Fruit fly (Drosophila melanogaster): ENCODE results near the gene Mkrn1.

The Mkrn1 gene

DNA sequence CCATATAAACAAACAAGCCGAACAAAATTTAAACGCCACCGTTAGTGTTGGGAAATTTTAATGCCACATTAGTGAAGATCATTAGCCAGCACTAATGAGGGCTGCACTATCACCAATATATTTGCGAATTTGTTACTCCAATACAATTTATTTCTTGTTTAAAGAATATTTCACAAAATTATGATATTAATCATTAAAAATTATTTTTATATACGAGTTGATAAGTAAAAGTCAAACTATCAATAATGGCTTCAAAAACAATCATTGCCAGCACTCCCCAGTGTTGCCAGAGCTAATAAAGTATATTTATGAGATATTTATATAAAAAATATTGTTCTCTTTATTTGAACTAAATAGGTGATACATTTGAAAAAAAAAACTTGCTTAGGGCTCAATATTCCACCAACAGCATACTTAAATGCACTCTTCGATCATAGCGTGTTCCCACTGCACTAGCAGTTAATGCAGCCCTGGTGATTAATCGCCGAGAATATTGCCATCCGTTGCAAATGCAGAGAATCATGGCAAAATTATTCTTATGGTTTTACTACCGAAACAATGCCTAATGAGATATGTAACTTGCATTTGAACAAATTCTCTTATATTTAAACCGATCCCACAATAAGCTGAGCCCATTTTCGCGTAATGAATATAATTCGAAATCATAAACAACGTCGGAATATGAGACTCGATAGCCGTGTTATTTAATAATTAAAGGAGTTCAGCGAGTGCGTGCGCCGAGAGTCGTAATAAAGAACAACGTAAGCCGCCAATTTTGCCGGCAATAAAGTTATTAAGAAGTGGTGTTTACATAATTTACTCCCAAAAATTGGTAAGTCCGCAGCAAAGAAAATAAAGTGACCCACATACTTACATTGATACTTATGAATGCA, 17.4 kb downstream of the Mkrn1 start, which contains the start of the genes SAK and Cdk12 (continued):
- TF ChIP-seq slbo (GFP tag; IDR thresholded peaks at IDR 0.05) = peak; percentile 92
- TF ChIP-seq ap (GFP tag; IDR thresholded peaks at IDR 0.05) = 0 out of 2 replicates have a peak, but pooled peaks have one; percentile 59
- TF ChIP-seq dati (GFP tag; IDR thresholded peaks at IDR 0.05) = peak; percentile 45; the same call in 1 of the 2 replicates
- TF ChIP-seq CG10979 (tag; optimal IDR thresholded peaks at IDR 0.05) = peak; percentile 80
- peak; percentile 67 for TF ChIP-seq wor (GFP tag; IDR thresholded peaks at IDR 0.05)
- TF ChIP-seq CG11504 (tag; optimal IDR thresholded peaks at IDR 0.05) = peak; percentile 88
- TF ChIP-seq CG15269 (tag; optimal IDR thresholded peaks at IDR 0.05) = peak; percentile 88
- no peak; the same call in 1 of the 2 replicates for TF ChIP-seq Dip2 (GFP tag; IDR thresholded peaks at IDR 0.05)
- peak; percentile 97 for TF ChIP-seq CG7357 (GFP tag; IDR thresholded peaks at IDR 0.05)
- TF ChIP-seq fu2 (GFP tag; optimal IDR thresholded peaks at IDR 0.05) = peak; percentile 67
- TF ChIP-seq hth (optimal IDR thresholded peaks at IDR 0.05) = no peak
- peak; percentile 21 for TF ChIP-seq CG4854 (GFP tag; optimal IDR thresholded peaks at IDR 0.05)
- TF ChIP-seq CG1024 (GFP tag; IDR thresholded peaks at IDR 0.05) = peak; percentile 77
- peak; percentile 64; the same call in 1 of the 2 replicates for TF ChIP-seq rib (GFP tag; IDR thresholded peaks at IDR 0.05)
- TF ChIP-seq lola (GFP tag; optimal IDR thresholded peaks at IDR 0.05) = peak in 1 of 3 experiments; percentile 85
- peak; percentile 83 for TF ChIP-seq sob (GFP tag; IDR thresholded peaks at IDR 0.05)
- TF ChIP-seq CG17328 (GFP tag; IDR thresholded peaks at IDR 0.05) = peak; percentile 74
- TF ChIP-seq prd (optimal IDR thresholded peaks at IDR 0.05) = no peak
- TF ChIP-seq prd (GFP tag; IDR thresholded peaks at IDR 0.05) = peak; percentile 90
- TF ChIP-seq cato (GFP tag; optimal IDR thresholded peaks at IDR 0.05; ENCODE audit: borderline replicate concordance) = peak; percentile 68
- peak; percentile 74; the same call in 2 of the 3 replicates for TF ChIP-seq CG11093 (GFP tag; IDR thresholded peaks at IDR 0.05)
- TF ChIP-seq NK7.1 (GFP tag; optimal IDR thresholded peaks at IDR 0.05) = peak; percentile 13
- peak; percentile 74 for TF ChIP-seq ab (GFP tag; optimal IDR thresholded peaks at IDR 0.05)
- TF ChIP-seq fru (optimal IDR thresholded peaks at IDR 0.05) = no peak
- peak; percentile 79 for TF ChIP-seq Sox102F (GFP tag; optimal IDR thresholded peaks at IDR 0.05)
- peak; percentile 45; the same call in 1 of the 3 replicates for TF ChIP-seq otp (GFP tag; IDR thresholded peaks at IDR 0.05)
- peak; percentile 88 for TF ChIP-seq caup (GFP tag; optimal IDR thresholded peaks at IDR 0.05; ENCODE audit: severe bottlenecking)
- TF ChIP-seq Adf1 (GFP tag; IDR thresholded peaks at IDR 0.05) = peak; percentile 55
- no peak for TF ChIP-seq grn (GFP tag; optimal IDR thresholded peaks at IDR 0.05)
- TF ChIP-seq sna (GFP tag; IDR thresholded peaks at IDR 0.05; ENCODE audit: partially characterized antibody) = 0 out of 2 replicates have a peak, but pooled peaks have one; percentile 15
- peak; percentile 83 for TF ChIP-seq Nf-YC (tag; optimal IDR thresholded peaks at IDR 0.05)
- peak; percentile 83 for TF ChIP-seq CG4820 (GFP tag; optimal IDR thresholded peaks at IDR 0.05)
- no peak for TF ChIP-seq kni (GFP tag; optimal IDR thresholded peaks at IDR 0.05)
- peak; percentile 77 for TF ChIP-seq CG34422 (GFP tag; IDR thresholded peaks at IDR 0.05)
- peak; percentile 84 for TF ChIP-seq CG2120 (GFP tag; optimal IDR thresholded peaks at IDR 0.05)
- peak; percentile 79 for TF ChIP-seq CG6689 (GFP tag; IDR thresholded peaks at IDR 0.05)
- peak; percentile 75 for TF ChIP-seq CG14014 (GFP tag; IDR thresholded peaks at IDR 0.05)
- no peak for TF ChIP-seq Hey (tag; optimal IDR thresholded peaks at IDR 0.05)
- peak; percentile 86 for TF ChIP-seq CG9817 (tag; optimal IDR thresholded peaks at IDR 0.05)
- TF ChIP-seq Gsc (GFP tag; IDR thresholded peaks at IDR 0.05) = no peak; the same call in 1 of the 2 replicates
- peak; percentile 65 for TF ChIP-seq Lhr (GFP tag; optimal IDR thresholded peaks at IDR 0.05)
- TF ChIP-seq Hr3 (GFP tag; optimal IDR thresholded peaks at IDR 0.05) = peak; percentile 91
- TF ChIP-seq Bdp1 (GFP tag; optimal IDR thresholded peaks at IDR 0.05) = peak; percentile 56
- peak; percentile 36 for TF ChIP-seq Hand (GFP tag; optimal IDR thresholded peaks at IDR 0.05)
- peak; percentile 67 for TF ChIP-seq CG8765 (GFP tag; IDR thresholded peaks at IDR 0.05)
- peak; percentile 36 for TF ChIP-seq CG7745 (tag; optimal IDR thresholded peaks at IDR 0.05)
- peak; percentile 5; the same call in 1 of the 3 replicates for TF ChIP-seq sr (GFP tag; IDR thresholded peaks at IDR 0.05)
- TF ChIP-seq Ets65A (GFP tag) = peak; percentile 98
- TF ChIP-seq CG12071 (GFP tag; optimal IDR thresholded peaks at IDR 0.05) = no peak

Data from whole organism, embryonic.